Worm (Caenorhabditis elegans) whole organism, L3 larva: ENCODE results near the gene R160.4.

ENCODE experiments used
- R02D3.7 ChIP-seq: fragments of 150-350 bp; optimal IDR thresholded peaks from 2 replicates; lab custom pipeline; 2014; ENCODE audit warnings: missing biosample characterization, missing genetic modification characterization
- ZK546.5 ChIP-seq: sonication (generic microtip); optimal IDR thresholded peaks from 2 replicates; lab custom pipeline; 2017; ENCODE audit warnings: missing biosample characterization, missing genetic modification characterization
- aly-2 ChIP-seq: fragments of 150-350 bp; optimal IDR thresholded peaks from 2 replicates; lab custom pipeline; 2014; ENCODE audit warnings: missing biosample characterization, missing genetic modification characterization
- ama-1 ChIP-seq: fragments of 150-350 bp; optimal IDR thresholded peaks from 2 replicates; lab custom pipeline; 2018
- ceh-16 ChIP-seq: sonication (generic microtip); optimal IDR thresholded peaks from 2 replicates; lab custom pipeline; 2017; ENCODE audit warnings: missing biosample characterization, missing genetic modification characterization
- ceh-28 ChIP-seq: fragments of 150-350 bp; optimal IDR thresholded peaks from 2 replicates; lab custom pipeline; 2014; ENCODE audit warnings: missing biosample characterization, missing genetic modification reagents, missing genetic modification characterization
- ceh-82 ChIP-seq: fragments of 150-350 bp; optimal IDR thresholded peaks from 2 replicates; lab custom pipeline; 2014; ENCODE audit warnings: missing biosample characterization, missing genetic modification characterization
- ceh-9 ChIP-seq: sonication (generic microtip); optimal IDR thresholded peaks from 2 replicates; lab custom pipeline; 2018; ENCODE audit warnings: missing biosample characterization, missing genetic modification characterization
- daf-12 ChIP-seq: fragments of 150-350 bp; optimal IDR thresholded peaks from 2 replicates; lab custom pipeline; 2014; ENCODE audit warnings: missing biosample characterization, missing genetic modification reagents, missing genetic modification characterization
- egl-27 ChIP-seq: sonication (generic microtip); optimal IDR thresholded peaks from 4 replicates; lab custom pipeline; 2017; ENCODE audit warnings: missing biosample characterization, missing genetic modification reagents, missing genetic modification characterization
- egl-5 ChIP-seq: fragments of 150-350 bp; optimal IDR thresholded peaks from 2 replicates; lab custom pipeline; 2017; ENCODE audit warnings: missing biosample characterization, missing genetic modification reagents, missing genetic modification characterization, inconsistent platforms
- elt-1 ChIP-seq: fragments of 150-350 bp; optimal IDR thresholded peaks from 2 replicates; lab custom pipeline; 2014; ENCODE audit warnings: missing biosample characterization, missing genetic modification characterization
- elt-2 ChIP-seq: sonication (generic microtip); optimal IDR thresholded peaks from 2 replicates; lab custom pipeline; 2016; ENCODE audit warnings: missing genetic modification reagents, mild to moderate bottlenecking, missing genetic modification characterization, missing compliant biosample characterization
- elt-3 ChIP-seq, 3 experiments: fragments of 150-350 bp in 1 of 3; sonication (generic microtip) in 2 of 3; optimal IDR thresholded peaks; 2 replicates in 2 of 3; 4 replicates in 1 of 3; lab custom pipeline; 2014 to 2017; ENCODE audit warnings: missing biosample characterization in 3 of 3, missing genetic modification characterization in 3 of 3
- eor-1 ChIP-seq, 2 experiments: fragments of 150-350 bp; optimal IDR thresholded peaks; 2 replicates each; lab custom pipeline; 2014 to 2018; ENCODE audit warnings: missing biosample characterization in 2 of 2, missing genetic modification characterization in 2 of 2
- fkh-10 ChIP-seq: sonication (generic microtip); optimal IDR thresholded peaks from 2 replicates; lab custom pipeline; 2017; ENCODE audit warnings: missing biosample characterization, missing genetic modification reagents, missing genetic modification characterization
- fkh-2 ChIP-seq: fragments of 150-350 bp; optimal IDR thresholded peaks from 2 replicates; lab custom pipeline; 2014; ENCODE audit warnings: missing biosample characterization, missing genetic modification reagents, missing genetic modification characterization
- fos-1 ChIP-seq: fragments of 150-350 bp; optimal IDR thresholded peaks from 2 replicates; lab custom pipeline; 2014; ENCODE audit warnings: missing biosample characterization, missing genetic modification characterization
- hmg-11 ChIP-seq: sonication (generic microtip); optimal IDR thresholded peaks from 2 replicates; lab custom pipeline; 2016; ENCODE audit warnings: missing genetic modification characterization, missing compliant biosample characterization
- jun-1 ChIP-seq: fragments of 150-350 bp; optimal IDR thresholded peaks from 2 replicates; lab custom pipeline; 2014; ENCODE audit warnings: missing biosample characterization, missing genetic modification reagents, missing genetic modification characterization
- lin-15B ChIP-seq: fragments of 150-350 bp; optimal IDR thresholded peaks from 2 replicates; lab custom pipeline; 2014; ENCODE audit warnings: missing biosample characterization, missing genetic modification characterization
- lin-39 ChIP-seq: fragments of 150-350 bp; optimal IDR thresholded peaks from 2 replicates; lab custom pipeline; 2018; ENCODE audit warnings: missing biosample characterization, missing genetic modification reagents, missing genetic modification characterization
- lsy-12 ChIP-seq: sonication (generic microtip); optimal IDR thresholded peaks from 2 replicates; lab custom pipeline; 2016; ENCODE audit warnings: mild to moderate bottlenecking, missing genetic modification characterization, missing compliant biosample characterization
- mdl-1 ChIP-seq: fragments of 150-350 bp; optimal IDR thresholded peaks from 2 replicates; lab custom pipeline; 2014; ENCODE audit warnings: missing biosample characterization, missing genetic modification characterization
- mml-1 ChIP-seq: fragments of 150-350 bp; sonication (generic microtip); optimal IDR thresholded peaks from 3 replicates; lab custom pipeline; 2014; ENCODE audit warnings: missing biosample characterization, missing genetic modification characterization
- nfya-1 ChIP-seq: sonication (generic microtip); optimal IDR thresholded peaks from 2 replicates; lab custom pipeline; 2017; ENCODE audit warnings: missing genetic modification characterization, mild to moderate bottlenecking, missing compliant biosample characterization, antibody characterized with exemption, moderate library complexity; ENCODE audit not compliant: insufficient read depth
- nhr-11 ChIP-seq: fragments of 150-350 bp; optimal IDR thresholded peaks from 2 replicates; lab custom pipeline; 2014; ENCODE audit warnings: missing biosample characterization, missing genetic modification characterization
- nhr-12 ChIP-seq: fragments of 150-350 bp; optimal IDR thresholded peaks from 2 replicates; lab custom pipeline; 2014; ENCODE audit warnings: missing biosample characterization, missing genetic modification characterization
- nhr-23 ChIP-seq: fragments of 150-350 bp; optimal IDR thresholded peaks from 2 replicates; lab custom pipeline; 2014; ENCODE audit warnings: missing biosample characterization, missing genetic modification reagents, missing genetic modification characterization
- nhr-237 ChIP-seq: fragments of 150-350 bp; optimal IDR thresholded peaks from 2 replicates; lab custom pipeline; 2014; ENCODE audit warnings: missing biosample characterization, missing genetic modification characterization
- nhr-25 ChIP-seq: sonication (generic microtip); optimal IDR thresholded peaks from 2 replicates; lab custom pipeline; 2017; ENCODE audit warnings: missing biosample characterization, missing genetic modification characterization
- nhr-28 ChIP-seq: fragments of 150-350 bp; optimal IDR thresholded peaks from 2 replicates; lab custom pipeline; 2014; ENCODE audit warnings: missing biosample characterization, missing genetic modification characterization
- nhr-43 ChIP-seq: sonication (generic microtip); optimal IDR thresholded peaks from 2 replicates; lab custom pipeline; 2016; ENCODE audit warnings: mild to moderate bottlenecking, missing genetic modification characterization, missing compliant biosample characterization; ENCODE audit not compliant: poor library complexity, severe bottlenecking
- nhr-67 ChIP-seq: fragments of 150-350 bp; optimal IDR thresholded peaks from 2 replicates; lab custom pipeline; 2014; ENCODE audit warnings: missing biosample characterization, missing genetic modification characterization
- nhr-76 ChIP-seq: fragments of 150-350 bp; sonication (generic microtip); optimal IDR thresholded peaks from 5 replicates; lab custom pipeline; 2014; ENCODE audit warnings: missing biosample characterization, missing genetic modification characterization
- nhr-77 ChIP-seq: fragments of 150-350 bp; optimal IDR thresholded peaks from 2 replicates; lab custom pipeline; 2014; ENCODE audit warnings: missing biosample characterization, missing genetic modification characterization
- pha-4 ChIP-seq: fragments of 150-350 bp; optimal IDR thresholded peaks from 2 replicates; lab custom pipeline; 2014; ENCODE audit warnings: missing biosample characterization, missing genetic modification reagents, missing genetic modification characterization
- pqm-1 ChIP-seq: fragments of 150-350 bp; optimal IDR thresholded peaks from 2 replicates; lab custom pipeline; 2017; ENCODE audit warnings: missing biosample characterization, missing genetic modification characterization, inconsistent platforms
- sea-2 ChIP-seq: fragments of 150-350 bp; sonication (generic microtip); optimal IDR thresholded peaks from 4 replicates; lab custom pipeline; 2014; ENCODE audit warnings: missing biosample characterization, missing genetic modification reagents, missing genetic modification characterization
- skn-1 ChIP-seq: fragments of 150-350 bp; optimal IDR thresholded peaks from 2 replicates; lab custom pipeline; 2014; ENCODE audit warnings: missing biosample characterization, missing genetic modification characterization
- snpc-4 ChIP-seq: fragments of 150-350 bp; optimal IDR thresholded peaks from 2 replicates; lab custom pipeline; 2014; ENCODE audit warnings: missing biosample characterization, missing genetic modification characterization
- tbx-2 ChIP-seq: sonication (generic microtip); optimal IDR thresholded peaks from 2 replicates; lab custom pipeline; 2016; ENCODE audit warnings: mild to moderate bottlenecking, missing genetic modification characterization, missing compliant biosample characterization
- unc-39 ChIP-seq: sonication (generic microtip); optimal IDR thresholded peaks from 4 replicates; lab custom pipeline; 2017; ENCODE audit warnings: missing biosample characterization, missing genetic modification characterization
- unc-62 ChIP-seq: fragments of 150-350 bp; sonication (generic microtip); optimal IDR thresholded peaks from 4 replicates; lab custom pipeline; 2014; ENCODE audit warnings: missing biosample characterization, missing genetic modification reagents, missing genetic modification characterization
- zag-1 ChIP-seq: fragments of 150-350 bp; optimal IDR thresholded peaks from 2 replicates; lab custom pipeline; 2014; ENCODE audit warnings: missing biosample characterization, missing genetic modification characterization
- ztf-11 ChIP-seq: fragments of 150-350 bp; optimal IDR thresholded peaks from 2 replicates; lab custom pipeline; 2014; ENCODE audit warnings: missing biosample characterization, missing genetic modification characterization
- ztf-4 ChIP-seq: fragments of 150-350 bp; optimal IDR thresholded peaks from 2 replicates; lab custom pipeline; 2014; ENCODE audit warnings: missing biosample characterization, missing genetic modification characterization

The R160.4 gene

ce11 chrX:4395073-4395850 lies 26.6 kb upstream of the R160.4 start (continued):
- TF ChIP-seq ceh-28 (peak; percentile 80), pha-4 (tag; lab: Kevin White, UChicago) (peak; percentile 88), unc-62 (GFP tag; lab: Kevin White, UChicago) (no peak)

ce11 chrX:4391680-4392079 lies 23.0 kb upstream of the R160.4 start:
- TF ChIP-seq ztf-4: no peak
- TF ChIP-seq fkh-2: no peak
- TF ChIP-seq pqm-1 (tag; lab: Kevin White, UChicago): no peak
- peak; percentile 27 for TF ChIP-seq nfya-1
- no peak for TF ChIP-seq lsy-12 (tag; lab: Kevin White, UChicago)
- TF ChIP-seq fkh-10 (GFP tag; lab: Kevin White, UChicago): no peak

ce11 chrX:4388834-4389409 lies 20.2 kb upstream of the R160.4 start, which contains the start of gene dpy-23:
TSS of gene dpy-23 (plus strand) at chrX:4389359.
- peak; percentile 81 for TF ChIP-seq elt-2
- TF ChIP-seq skn-1 (tag; lab: Kevin White, UChicago): peak; percentile 92
- no peak for TF ChIP-seq eor-1 (tag; optimal IDR thresholded peaks at IDR 0.05; lab: Kevin White, UChicago)
- TF ChIP-seq nfya-1: peak; percentile 98
- TF ChIP-seq mdl-1: peak; percentile 79
- peak; percentile 69 for TF ChIP-seq ceh-82
- TF ChIP-seq zag-1: peak; percentile 72
- TF ChIP-seq nhr-77 (tag; lab: Kevin White, UChicago): peak; percentile 55
- TF ChIP-seq ceh-9 (tag; lab: Kevin White, UChicago): no peak
- peak; percentile 76 for TF ChIP-seq elt-1 (tag; lab: Kevin White, UChicago)
- TF ChIP-seq lin-39: peak; percentile 98
- peak; percentile 89 for TF ChIP-seq nhr-11
- no peak for TF ChIP-seq fkh-2
- peak; percentile 98 for TF ChIP-seq hmg-11 (tag; lab: Kevin White, UChicago)
- no peak for TF ChIP-seq egl-5 (tag; lab: Kevin White, UChicago)
- TF ChIP-seq nhr-23 (tag; lab: Kevin White, UChicago): peak; percentile 90
- peak in 1 of 3 experiments; percentile 71 for TF ChIP-seq elt-3 (tag; optimal IDR thresholded peaks at IDR 0.05; lab: Kevin White, UChicago)
- TF ChIP-seq aly-2 (tag; lab: Kevin White, UChicago): no peak
- TF ChIP-seq nhr-12 (tag; lab: Kevin White, UChicago): no peak
- peak; percentile 22 for TF ChIP-seq ama-1 (lab: Kevin White, UChicago)
- TF ChIP-seq lsy-12 (tag; lab: Kevin White, UChicago): peak; percentile 75
- peak; percentile 77 for TF ChIP-seq lin-15B
- TF ChIP-seq nhr-43 (tag; lab: Kevin White, UChicago): peak; percentile 93
- no peak for TF ChIP-seq nhr-237 (tag; lab: Kevin White, UChicago)
- TF ChIP-seq fkh-10 (GFP tag; lab: Kevin White, UChicago): peak; percentile 89
- peak; percentile 96 for TF ChIP-seq jun-1 (tag; lab: Kevin White, UChicago)
- no peak for TF ChIP-seq mml-1 (tag; lab: Kevin White, UChicago)
- TF ChIP-seq daf-12 (tag; lab: Kevin White, UChicago): no peak
- no peak for TF ChIP-seq sea-2 (GFP tag; lab: Kevin White, UChicago)
- TF ChIP-seq nhr-28 (tag; lab: Kevin White, UChicago): no peak
- TF ChIP-seq nhr-25: peak; percentile 98
- peak; percentile 59 for TF ChIP-seq egl-27 (tag; lab: Kevin White, UChicago)
- TF ChIP-seq nhr-67 (tag; lab: Kevin White, UChicago): peak; percentile 37
- TF ChIP-seq R02D3.7 (tag; lab: Kevin White, UChicago): peak; percentile 72
- TF ChIP-seq tbx-2 (tag; lab: Kevin White, UChicago): peak; percentile 85
- TF ChIP-seq pqm-1 (tag; lab: Kevin White, UChicago): peak; percentile 50
- TF ChIP-seq unc-39: no peak
- TF ChIP-seq ceh-28: peak; percentile 86
- peak; percentile 97 for TF ChIP-seq pha-4 (tag; lab: Kevin White, UChicago)
- TF ChIP-seq snpc-4: peak; percentile 66
- peak; percentile 61 for TF ChIP-seq nhr-76 (tag; lab: Kevin White, UChicago)
- peak; percentile 73 for TF ChIP-seq fos-1
- no peak for TF ChIP-seq ceh-16 (tag; lab: Kevin White, UChicago)
- peak; percentile 85 for TF ChIP-seq unc-62 (GFP tag; lab: Kevin White, UChicago)
- no peak for TF ChIP-seq ZK546.5 (tag; lab: Kevin White, UChicago)
- no peak for TF ChIP-seq ztf-11 (tag; lab: Kevin White, UChicago)
- TF ChIP-seq ztf-4: peak; percentile 61
